Fruit fly (Drosophila melanogaster): ENCODE data around the gene CG6813.

The CG6813 gene

dm6 chr3R:11628416-11629041 is 2.1 kb upstream of the CG6813 start, which contains the start of gene CG14712 (continued):
- 0 out of 2 replicates have a peak, but pooled peaks have one; percentile 23 for TF ChIP-seq CG3847 (GFP tag; IDR thresholded peaks at IDR 0.05)
- no peak for TF ChIP-seq Dek (tag; optimal IDR thresholded peaks at IDR 0.05)
- no peak for TF ChIP-seq CG4730 (GFP tag; IDR thresholded peaks at IDR 0.05)
- no peak for TF ChIP-seq sens-2 (GFP tag; IDR thresholded peaks at IDR 0.05)
- TF ChIP-seq CG10654 (GFP tag; optimal IDR thresholded peaks at IDR 0.05): no peak
- no peak for TF ChIP-seq Awh (GFP tag; IDR thresholded peaks at IDR 0.05)
- no peak for TF ChIP-seq Drgx (GFP tag; IDR thresholded peaks at IDR 0.05)
- TF ChIP-seq phol (tag; optimal IDR thresholded peaks at IDR 0.05): peak; percentile 72
- TF ChIP-seq ERR (GFP tag; optimal IDR thresholded peaks at IDR 0.05): no peak
- no peak for TF ChIP-seq TFAM (GFP tag; optimal IDR thresholded peaks at IDR 0.05)
- no peak for TF ChIP-seq Gug (GFP tag; IDR thresholded peaks at IDR 0.05)
- TF ChIP-seq grn (GFP tag; optimal IDR thresholded peaks at IDR 0.05): no peak
- TF ChIP-seq Ets65A (GFP tag): no peak
- TF ChIP-seq zen2 (GFP tag; IDR thresholded peaks at IDR 0.05; ENCODE audit: partially characterized antibody): no peak
- no peak for TF ChIP-seq gcm2 (GFP tag; optimal IDR thresholded peaks at IDR 0.05)
- TF ChIP-seq Hr51 (GFP tag; optimal IDR thresholded peaks at IDR 0.05): peak in 1 of 2 experiments; percentile 36
- no peak for TF ChIP-seq cwo (GFP tag; optimal IDR thresholded peaks at IDR 0.05)
- no peak for TF ChIP-seq bigmax (GFP tag; optimal IDR thresholded peaks at IDR 0.05)
- no peak for TF ChIP-seq ken (GFP tag; IDR thresholded peaks at IDR 0.05)
- peak; percentile 2 for TF ChIP-seq NC2β (GFP tag; optimal IDR thresholded peaks at IDR 0.05)
- peak; percentile 60 for TF ChIP-seq CG17829 (tag; optimal IDR thresholded peaks at IDR 0.05)
- TF ChIP-seq CG31388 (GFP tag; optimal IDR thresholded peaks at IDR 0.05): no peak
- TF ChIP-seq CG2120 (GFP tag; optimal IDR thresholded peaks at IDR 0.05): peak; percentile 48
- no peak for TF ChIP-seq CG10979 (tag; optimal IDR thresholded peaks at IDR 0.05)
- TF ChIP-seq Dad (GFP tag; optimal IDR thresholded peaks at IDR 0.05): no peak
- TF ChIP-seq ci (GFP tag; IDR thresholded peaks at IDR 0.05): no peak
- no peak for TF ChIP-seq CG9215 (GFP tag; IDR thresholded peaks at IDR 0.05)
- peak; percentile 29 for TF ChIP-seq az2 (GFP tag; optimal IDR thresholded peaks at IDR 0.05)
- no peak for TF ChIP-seq Gsc (GFP tag; IDR thresholded peaks at IDR 0.05)
- TF ChIP-seq Nf-YC (tag; optimal IDR thresholded peaks at IDR 0.05): peak; percentile 43
- no peak for TF ChIP-seq cad (GFP tag; optimal IDR thresholded peaks at IDR 0.05)
- peak; percentile 16 for TF ChIP-seq CrebB (tag; optimal IDR thresholded peaks at IDR 0.05)
- TF ChIP-seq stwl (tag; optimal IDR thresholded peaks at IDR 0.05): peak; percentile 84
- peak; percentile 24 for TF ChIP-seq pho (GFP tag; optimal IDR thresholded peaks at IDR 0.05)
- TF ChIP-seq dati (GFP tag; IDR thresholded peaks at IDR 0.05): no peak
- TF ChIP-seq bbx (GFP tag; IDR thresholded peaks at IDR 0.05; ENCODE audit: partially characterized antibody): peak; percentile 64
- TF ChIP-seq ind (GFP tag; optimal IDR thresholded peaks at IDR 0.05): no peak
- peak; percentile 13 for TF ChIP-seq CG33213 (GFP tag; optimal IDR thresholded peaks at IDR 0.05)
- no peak for TF ChIP-seq cg (GFP tag; optimal IDR thresholded peaks at IDR 0.05)
- TF ChIP-seq CG9609 (GFP tag; optimal IDR thresholded peaks at IDR 0.05): no peak
- no peak for TF ChIP-seq CG4820 (GFP tag; optimal IDR thresholded peaks at IDR 0.05)
- TF ChIP-seq knrl (GFP tag; IDR thresholded peaks at IDR 0.05; ENCODE audit: partially characterized antibody): peak; percentile 50; the same call in 1 of the 3 replicates
- TF ChIP-seq CG7357 (GFP tag; IDR thresholded peaks at IDR 0.05): no peak
- no peak for TF ChIP-seq wek (GFP tag; optimal IDR thresholded peaks at IDR 0.05)
- no peak for TF ChIP-seq CG13894 (tag; optimal IDR thresholded peaks at IDR 0.05)
- TF ChIP-seq slou (GFP tag; optimal IDR thresholded peaks at IDR 0.05): no peak
- no peak for TF ChIP-seq schlank (tag; optimal IDR thresholded peaks at IDR 0.05)
- TF ChIP-seq Abd-B (GFP tag; optimal IDR thresholded peaks at IDR 0.05): no peak
- no peak for TF ChIP-seq otp (GFP tag; IDR thresholded peaks at IDR 0.05)
- peak; percentile 96 for TF ChIP-seq E2f2 (GFP tag; IDR thresholded peaks at IDR 0.05)
- no peak for TF ChIP-seq CG15073 (GFP tag; optimal IDR thresholded peaks at IDR 0.05)

Data from whole organism, embryonic.